Worm (Caenorhabditis elegans): ENCODE data around the gene unc-52.

DNA sequence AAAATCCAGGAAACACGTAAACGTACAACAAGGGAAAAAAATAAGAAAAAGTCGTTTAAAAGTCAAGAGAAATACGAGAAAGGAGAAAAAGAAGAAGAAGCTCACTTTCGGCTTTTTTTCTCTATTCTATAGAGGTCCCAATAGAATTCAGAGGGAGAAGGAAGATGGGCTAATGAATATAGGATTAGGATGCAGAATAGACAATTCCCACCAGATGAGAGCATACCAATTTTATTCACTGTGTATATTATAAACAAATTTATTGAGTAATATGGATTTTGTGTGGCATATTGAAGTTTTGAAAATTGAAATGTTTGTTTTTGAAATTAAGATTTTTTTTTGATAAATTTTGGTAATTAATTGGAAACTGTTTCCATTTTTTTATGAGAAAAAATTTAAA, 39.8 kb downstream of the unc-52 start:
- TF ChIP-seq T23F11.4 (GFP tag; optimal IDR thresholded peaks at IDR 0.05) (no peak), ceh-31 (tag; optimal IDR thresholded peaks at IDR 0.05) (no peak), pax-1 (tag; optimal IDR thresholded peaks at IDR 0.05) (no peak), nhr-232 (tag; optimal IDR thresholded peaks at IDR 0.05) (no peak), hlh-30 (tag; optimal IDR thresholded peaks at IDR 0.05; ENCODE audit: insufficient read depth) (no peak), ceh-45 (GFP tag; IDR thresholded peaks at IDR 0.05) (no peak), elt-2 (tag; optimal IDR thresholded peaks at IDR 0.05) (no peak), pha-4 (tag; optimal IDR thresholded peaks at IDR 0.05) (no peak), gmeb-2 (tag; optimal IDR thresholded peaks at IDR 0.05) (no peak), C38D4.7 (GFP tag; optimal IDR thresholded peaks at IDR 0.05) (no peak)
